Worm (Caenorhabditis elegans) whole organism, L4/young adult: ENCODE measurements around the gene C46H3.1.

Source experiments
- W03F9.2 ChIP-seq: fragments of 150-350 bp; optimal IDR thresholded peaks from 2 replicates; lab custom pipeline; 2014; ENCODE audit warnings: missing biosample characterization, missing genetic modification characterization
- him-1 ChIP-seq: sonication (generic microtip); optimal IDR thresholded peaks from 2 replicates; lab custom pipeline; 2016; ENCODE audit warnings: missing genotype, missing genetic modification reagents, missing genetic modification characterization, missing compliant biosample characterization

DNA sequence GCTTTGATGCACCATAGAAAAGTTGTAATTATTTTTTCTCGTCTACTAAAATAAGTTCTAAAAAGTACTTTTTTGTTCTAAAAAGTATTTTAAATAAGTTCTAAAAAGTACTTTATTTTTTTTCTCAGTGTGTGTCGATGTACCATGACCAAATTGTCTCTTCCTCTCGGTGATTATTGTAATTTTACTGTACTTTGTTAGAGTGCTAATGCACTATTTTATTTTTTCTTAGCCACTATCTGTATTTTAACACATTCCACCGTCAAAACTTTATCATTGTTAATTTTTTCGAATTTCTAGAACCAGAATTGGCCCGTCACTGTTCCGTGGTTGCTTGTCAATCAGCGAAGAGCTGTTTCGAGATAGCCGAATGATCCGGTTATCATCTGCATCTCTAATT, 29.2 kb upstream of the C46H3.1 start, which contains the start of gene hot-8:
- TF ChIP-seq him-1 (tag; lab: Kevin White, UChicago) (no peak), W03F9.2 (no peak)
